Worm (Caenorhabditis elegans): ENCODE data around the gene F49C12.7.

DNA sequence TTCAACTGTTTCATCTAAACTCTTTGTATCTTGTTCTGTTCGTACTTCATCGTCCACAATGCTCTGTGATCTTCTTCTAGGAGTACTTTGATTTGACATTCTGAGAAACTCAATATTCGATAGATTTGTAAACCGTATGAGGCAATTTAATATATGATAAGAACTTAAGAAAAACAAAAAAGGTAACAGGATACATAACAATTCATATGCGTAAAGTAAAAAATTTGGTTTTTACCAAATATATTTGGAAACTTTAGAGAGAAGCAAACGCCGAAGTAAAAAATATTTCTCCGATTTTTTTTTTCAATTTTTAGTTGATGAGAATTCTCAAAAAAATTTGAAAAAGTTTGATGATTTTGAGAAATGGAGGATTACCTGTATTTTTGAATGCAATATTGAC lies 46.3 kb downstream of the F49C12.7 start, which contains the start of gene Y11D7A.19:
- no peak for TF ChIP-seq nhr-67 (tag; optimal IDR thresholded peaks at IDR 0.05)
- no peak for TF ChIP-seq ztf-11 (tag; optimal IDR thresholded peaks at IDR 0.05)
- TF ChIP-seq lin-15B (tag; optimal IDR thresholded peaks at IDR 0.05), result no peak
- TF ChIP-seq pha-4 (tag; optimal IDR thresholded peaks at IDR 0.05), result no peak
- no peak for TF ChIP-seq mdl-1 (tag; optimal IDR thresholded peaks at IDR 0.05)
- no peak for TF ChIP-seq skn-1 (tag; optimal IDR thresholded peaks at IDR 0.05)
- no peak for TF ChIP-seq nfya-1 (tag; optimal IDR thresholded peaks at IDR 0.05; ENCODE audit: insufficient read depth)
- no peak for TF ChIP-seq ceh-28 (tag; optimal IDR thresholded peaks at IDR 0.05)
- TF ChIP-seq nhr-11 (tag; optimal IDR thresholded peaks at IDR 0.05), result no peak
- TF ChIP-seq pqm-1 (tag; optimal IDR thresholded peaks at IDR 0.05), result no peak
- TF ChIP-seq hmg-11 (tag; optimal IDR thresholded peaks at IDR 0.05), result no peak
